Fruit fly (Drosophila melanogaster): Measurements from ENCODE around the gene Rpn1.

The Rpn1 gene

DNA sequence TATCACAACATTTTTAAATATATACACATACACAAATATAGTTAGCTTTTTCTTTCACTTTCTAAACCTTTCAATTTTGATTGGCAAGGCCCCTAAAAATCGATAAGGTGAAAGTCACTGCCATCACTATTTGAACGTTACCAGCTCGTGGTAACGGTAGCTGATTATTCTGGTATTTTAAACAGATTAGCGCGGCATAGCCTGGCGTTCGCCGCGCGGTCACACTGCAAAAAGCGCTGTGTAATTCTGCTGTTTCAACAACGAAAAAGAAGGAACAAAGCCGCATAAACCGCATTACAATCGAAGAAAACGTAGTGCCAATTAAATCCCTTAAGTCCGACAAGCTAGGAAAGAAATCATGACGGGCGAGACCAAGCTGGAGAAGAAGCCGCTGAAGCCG lies at the start of gene Rpn1:
Rpn1 (plus strand) TSS at position 219 of the 400 bp plus-strand sequence.
- no peak for TF ChIP-seq Pif1A (GFP tag; optimal IDR thresholded peaks at IDR 0.05)
- peak; percentile 44; the same call in 1 of the 3 replicates for TF ChIP-seq CG4496 (GFP tag; IDR thresholded peaks at IDR 0.05)
- TF ChIP-seq EcR (GFP tag; optimal IDR thresholded peaks at IDR 0.05) = peak; percentile 5
- TF ChIP-seq CG9948 (tag; optimal IDR thresholded peaks at IDR 0.05) = no peak

DNA sequence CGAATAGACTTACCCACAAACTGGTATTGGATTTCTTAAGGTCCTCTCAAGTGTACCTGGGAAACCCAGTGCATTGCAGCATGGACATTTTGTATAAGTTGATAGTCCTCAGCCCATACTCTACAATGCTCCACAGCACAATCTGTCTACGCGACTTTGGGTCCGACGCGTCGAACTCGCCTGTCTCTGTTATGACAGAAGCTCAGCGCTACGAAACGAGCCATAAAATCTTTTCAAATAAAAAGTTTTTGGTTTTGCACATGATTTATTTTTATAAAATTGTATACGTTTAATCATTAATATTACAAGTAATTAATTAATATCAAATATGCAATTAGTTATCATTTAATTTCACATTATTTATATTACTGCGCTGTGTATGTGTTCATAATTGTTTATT lies 47.6 kb upstream of the Rpn1 start:
- TF ChIP-seq CG15710 (tag; optimal IDR thresholded peaks at IDR 0.05) (no peak), Pif1A (GFP tag; optimal IDR thresholded peaks at IDR 0.05) (no peak), rn (GFP tag; IDR thresholded peaks at IDR 0.05) (no peak), CG9948 (tag; optimal IDR thresholded peaks at IDR 0.05) (no peak), CG10348 (GFP tag; IDR thresholded peaks at IDR 0.05) (no peak), Ets98B (GFP tag; IDR thresholded peaks at IDR 0.05) (no peak), Snoo (tag; optimal IDR thresholded peaks at IDR 0.05) (no peak), EcR (GFP tag; optimal IDR thresholded peaks at IDR 0.05) (no peak), CG4496 (GFP tag; IDR thresholded peaks at IDR 0.05) (no peak), CG12605 (GFP tag; IDR thresholded peaks at IDR 0.05) (no peak), CG34367 (tag; optimal IDR thresholded peaks at IDR 0.05) (no peak), gl (tag; optimal IDR thresholded peaks at IDR 0.05) (no peak), CG32121 (GFP tag; IDR thresholded peaks at IDR 0.05) (no peak), CG17806 (tag; optimal IDR thresholded peaks at IDR 0.05) (no peak), Pif1B (GFP tag; optimal IDR thresholded peaks at IDR 0.05) (no peak)

DNA sequence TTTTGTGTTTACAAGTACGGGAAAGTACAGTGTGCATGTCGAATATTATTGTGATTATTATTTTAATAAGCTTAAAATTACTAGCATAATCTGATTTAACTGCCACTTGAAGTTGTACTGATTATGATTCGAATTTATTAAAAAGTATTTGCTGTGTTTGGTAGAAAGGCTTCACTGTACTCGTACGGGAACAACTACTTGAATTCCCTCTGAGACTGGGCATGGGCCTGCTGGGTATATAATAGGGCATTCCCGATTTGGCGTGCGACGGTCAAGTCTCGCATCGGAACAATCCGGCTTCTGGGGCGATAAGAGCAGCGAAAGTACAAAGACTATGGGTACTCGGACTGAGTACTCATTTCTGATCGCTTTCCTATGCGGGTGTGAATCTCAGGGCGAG lies 45.2 kb upstream of the Rpn1 start:
- peak; percentile 1 for TF ChIP-seq Pif1A (GFP tag; optimal IDR thresholded peaks at IDR 0.05)
- TF ChIP-seq CG8159 (tag; optimal IDR thresholded peaks at IDR 0.05) = no peak
- no peak for TF ChIP-seq CG34367 (tag; optimal IDR thresholded peaks at IDR 0.05)
- TF ChIP-seq Snoo (tag; optimal IDR thresholded peaks at IDR 0.05) = no peak
- peak; percentile 31 for TF ChIP-seq Ets98B (GFP tag; IDR thresholded peaks at IDR 0.05)
- peak; percentile 29 for TF ChIP-seq gl (tag; optimal IDR thresholded peaks at IDR 0.05)
- no peak for TF ChIP-seq rn (GFP tag; IDR thresholded peaks at IDR 0.05)
- TF ChIP-seq CG9948 (tag; optimal IDR thresholded peaks at IDR 0.05) = no peak
- peak; percentile 25 for TF ChIP-seq CG17806 (tag; optimal IDR thresholded peaks at IDR 0.05)

DNA sequence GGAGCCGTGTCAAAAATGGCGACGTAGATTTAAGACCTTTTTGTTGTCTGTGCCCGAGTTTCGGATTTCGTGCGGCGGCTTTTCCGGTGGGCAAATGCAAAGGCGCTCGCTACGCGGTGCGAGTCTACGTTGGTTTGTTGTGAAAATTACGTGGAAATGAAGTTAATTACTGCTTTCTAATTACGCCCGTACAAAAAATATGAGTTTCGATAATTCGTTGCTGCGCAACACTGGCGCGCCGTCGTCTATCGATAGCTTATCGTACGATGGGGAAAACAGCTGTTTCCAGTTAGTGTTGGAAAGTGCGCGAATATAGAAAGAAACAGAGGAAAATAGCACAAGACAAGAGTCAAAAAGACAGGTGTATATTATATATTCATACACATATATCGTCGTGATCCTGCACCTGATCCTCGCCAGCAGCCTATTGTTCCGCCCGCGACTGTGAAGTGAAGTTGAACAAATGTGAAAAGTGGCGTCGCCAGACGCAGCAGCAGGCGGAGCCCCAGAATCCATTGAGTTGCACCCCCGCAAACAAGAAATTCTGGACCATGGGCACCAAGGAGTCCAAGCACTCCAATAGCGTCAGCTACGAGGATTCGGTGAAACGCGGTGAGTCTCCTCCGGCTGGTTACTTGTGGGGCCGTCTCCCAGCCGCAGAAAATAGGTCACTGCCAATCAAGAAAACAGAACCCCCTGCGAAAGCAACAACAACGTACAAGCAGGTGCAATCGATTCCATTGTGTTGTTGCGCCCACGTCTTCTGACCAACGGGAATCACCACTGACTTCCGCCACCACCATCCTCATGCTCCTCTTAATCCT lies 43.8 kb upstream of the Rpn1 start, which contains the start of the genes Rab8 and Usp32:
Rab8 (minus strand) TSS at position 236 of the 824 bp plus-strand sequence.
Usp32 (plus strand) TSS at position 297 of the 824 bp plus-strand sequence.
- TF ChIP-seq Pif1B (GFP tag; optimal IDR thresholded peaks at IDR 0.05) (peak; percentile 42), CG34367 (tag; optimal IDR thresholded peaks at IDR 0.05) (peak; percentile 23), gl (tag; optimal IDR thresholded peaks at IDR 0.05) (no peak), CG12605 (GFP tag; IDR thresholded peaks at IDR 0.05) (no peak), fd96Ca (GFP tag; IDR thresholded peaks at IDR 0.05) (peak; percentile 67; the same call in 1 of the 3 replicates), CG17806 (tag; optimal IDR thresholded peaks at IDR 0.05) (no peak), CG8159 (tag; optimal IDR thresholded peaks at IDR 0.05) (peak; percentile 52), CG4496 (GFP tag; IDR thresholded peaks at IDR 0.05) (peak; percentile 70), D1 (tag; optimal IDR thresholded peaks at IDR 0.05) (no peak), Snoo (tag; optimal IDR thresholded peaks at IDR 0.05) (peak; percentile 53), CG15710 (tag; optimal IDR thresholded peaks at IDR 0.05) (peak; percentile 35)

DNA sequence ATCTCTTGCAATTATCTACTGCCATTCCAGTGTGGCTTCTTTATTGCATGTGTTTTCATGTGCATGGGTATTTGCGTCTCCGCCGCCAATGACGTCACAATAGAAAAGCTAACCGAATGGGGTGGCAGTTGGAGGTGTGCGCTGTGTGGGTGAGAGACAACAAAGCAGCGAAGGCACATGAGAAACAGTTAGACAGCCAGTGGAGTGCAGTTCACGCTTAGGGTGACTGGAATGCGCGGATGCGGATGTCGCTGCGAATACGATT lies 43.3 kb upstream of the Rpn1 start:
- TF ChIP-seq CG34367 (tag; optimal IDR thresholded peaks at IDR 0.05) (no peak), Pif1A (GFP tag; optimal IDR thresholded peaks at IDR 0.05) (no peak), CG9948 (tag; optimal IDR thresholded peaks at IDR 0.05) (no peak), CG8301 (tag; optimal IDR thresholded peaks at IDR 0.05) (no peak), CG14655 (GFP tag; optimal IDR thresholded peaks at IDR 0.05) (no peak), gl (tag; optimal IDR thresholded peaks at IDR 0.05) (no peak), Ets98B (GFP tag; IDR thresholded peaks at IDR 0.05) (no peak), CG12605 (GFP tag; IDR thresholded peaks at IDR 0.05) (no peak), CG13204 (GFP tag; optimal IDR thresholded peaks at IDR 0.05) (no peak), CG32121 (GFP tag; IDR thresholded peaks at IDR 0.05) (no peak)

DNA sequence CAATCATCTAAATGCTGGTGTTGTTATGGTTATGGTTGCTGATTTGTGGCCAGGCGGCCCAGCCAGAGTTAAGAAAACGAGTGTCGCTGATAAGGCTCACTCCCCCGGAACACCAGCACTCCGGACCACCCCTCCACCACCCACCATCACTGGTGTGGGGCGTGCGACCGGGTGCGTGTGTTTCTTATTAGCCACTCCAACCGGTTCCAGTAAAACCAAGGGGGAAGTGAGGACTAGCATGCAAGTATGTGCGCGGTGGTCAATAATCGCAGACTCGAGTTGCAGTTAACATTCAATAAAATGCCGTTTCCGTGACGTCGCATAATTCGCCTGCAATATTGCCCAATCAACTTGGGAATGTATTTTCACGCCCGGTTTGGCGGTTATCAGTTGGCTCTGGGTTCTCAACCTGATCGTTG lies 42.4 kb upstream of the Rpn1 start:
- TF ChIP-seq Snoo (tag; optimal IDR thresholded peaks at IDR 0.05) = no peak
- TF ChIP-seq CG14655 (GFP tag; optimal IDR thresholded peaks at IDR 0.05) = no peak
- TF ChIP-seq CG13204 (GFP tag; optimal IDR thresholded peaks at IDR 0.05) = no peak
- no peak for TF ChIP-seq CG15710 (tag; optimal IDR thresholded peaks at IDR 0.05)
- no peak for TF ChIP-seq CG8301 (tag; optimal IDR thresholded peaks at IDR 0.05)
- TF ChIP-seq EcR (GFP tag; optimal IDR thresholded peaks at IDR 0.05) = peak; percentile 67
- TF ChIP-seq CG4496 (GFP tag; IDR thresholded peaks at IDR 0.05) = 0 out of 3 replicates have a peak, but pooled peaks have one; percentile 35
- TF ChIP-seq CG12605 (GFP tag; IDR thresholded peaks at IDR 0.05) = no peak
- TF ChIP-seq Ets98B (GFP tag; IDR thresholded peaks at IDR 0.05) = no peak
- no peak for TF ChIP-seq CG32121 (GFP tag; IDR thresholded peaks at IDR 0.05)
- TF ChIP-seq Pif1B (GFP tag; optimal IDR thresholded peaks at IDR 0.05) = no peak
- no peak for TF ChIP-seq CG9948 (tag; optimal IDR thresholded peaks at IDR 0.05)
- TF ChIP-seq CG34367 (tag; optimal IDR thresholded peaks at IDR 0.05) = no peak

Measured in whole organism, pupa.